Fruit fly (Drosophila melanogaster) whole organism: Measurements from ENCODE around the gene CG34376.

Source experiments
- CG8478 ChIP-seq: fragments of >200 bp; optimal IDR thresholded peaks from 2 replicates; lab custom pipeline; 2018; ENCODE audit warnings: inconsistent platforms
- Dll ChIP-seq: fragments of >200 bp; optimal IDR thresholded peaks from 2 replicates; lab custom pipeline; 2017
- EcR ChIP-seq, 2 experiments: fragments of >200 bp; optimal IDR thresholded peaks; 2 replicates each; lab custom pipeline; 2017; ENCODE audit warnings: missing biosample characterization in 2 of 2, missing genetic modification characterization in 2 of 2, missing genetic modification reagents in 2 of 2
- pan ChIP-seq: fragments of >200 bp; optimal IDR thresholded peaks from 2 replicates; lab custom pipeline; 2017
- psq ChIP-seq: fragments of >200 bp; optimal IDR thresholded peaks from 2 replicates; lab custom pipeline; 2017
- usp ChIP-seq: fragments of >200 bp; optimal IDR thresholded peaks from 2 replicates; lab custom pipeline; 2017; ENCODE audit warnings: missing biosample characterization, missing genetic modification characterization, mixed read lengths

Gene CG34376

dm6 chr3R:22464611-22465113 is 16.8 kb downstream of the CG34376 start, which contains the start of gene CG7054:
TSS of gene CG7054 (plus strand) at chr3R:22464985.
- TF ChIP-seq CG8478 (lab: Kevin White, UChicago) = no peak

dm6 chr3R:22465138-22465537 is 17.2 kb downstream of the CG34376 start:
- TF ChIP-seq pan (lab: Kevin White, UChicago) = no peak
- TF ChIP-seq CG8478 (lab: Kevin White, UChicago) = no peak
- no peak for TF ChIP-seq EcR (GFP tag; optimal IDR thresholded peaks at IDR 0.05; lab: Kevin White, UChicago)
- TF ChIP-seq psq (lab: Kevin White, UChicago) = no peak
- no peak for TF ChIP-seq Dll
- no peak for TF ChIP-seq usp (GFP tag; lab: Kevin White, UChicago)

dm6 chr3R:22465984-22466530 is 18.2 kb downstream of the CG34376 start, which contains the start of gene Pebp1:
TSS of gene Pebp1 (plus strand) at chr3R:22466034.
- TF ChIP-seq Dll (no peak), CG8478 (lab: Kevin White, UChicago) (no peak)

DNA sequence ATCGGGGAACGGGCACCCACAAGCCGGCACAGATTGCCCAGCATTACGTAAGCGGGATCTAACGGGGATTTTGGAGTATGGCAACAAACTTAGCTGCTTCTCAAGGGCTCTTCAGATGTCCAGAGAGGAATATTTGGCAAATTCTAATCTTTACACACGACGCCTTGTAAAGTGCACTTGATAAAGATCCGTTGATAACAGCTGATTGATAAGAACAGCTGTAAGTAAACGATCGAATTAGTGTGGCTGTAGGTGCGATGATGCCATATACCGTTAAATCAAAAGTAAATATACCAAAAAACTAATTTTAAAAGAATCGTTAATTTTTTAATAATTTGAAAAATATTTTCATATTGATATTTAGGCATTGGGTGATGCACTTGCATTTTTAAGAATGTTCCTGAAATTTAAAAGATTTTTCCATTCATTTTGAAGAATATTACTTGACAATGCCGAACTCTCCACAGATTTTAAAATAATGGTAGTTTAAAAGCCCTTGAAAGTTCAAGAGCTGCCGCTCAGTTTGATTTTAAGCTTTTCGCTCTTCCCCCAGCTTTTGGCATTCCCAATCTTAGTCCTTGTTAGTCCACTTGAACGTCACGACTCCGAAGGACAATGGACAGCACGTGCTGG is 20.2 kb downstream of the CG34376 start, which contains the start of the genes CG5377 and Nrx-1:
TSS of gene CG5377 (minus strand) at position 219 of the 633 bp plus-strand sequence.
TSS of gene Nrx-1 (plus strand) at position 574 of the 633 bp plus-strand sequence.
- TF ChIP-seq EcR (GFP tag; optimal IDR thresholded peaks at IDR 0.05; lab: Kevin White, UChicago) (no peak), usp (GFP tag; lab: Kevin White, UChicago) (no peak), psq (lab: Kevin White, UChicago) (no peak), Dll (no peak), CG8478 (lab: Kevin White, UChicago) (no peak), pan (lab: Kevin White, UChicago) (no peak)

DNA sequence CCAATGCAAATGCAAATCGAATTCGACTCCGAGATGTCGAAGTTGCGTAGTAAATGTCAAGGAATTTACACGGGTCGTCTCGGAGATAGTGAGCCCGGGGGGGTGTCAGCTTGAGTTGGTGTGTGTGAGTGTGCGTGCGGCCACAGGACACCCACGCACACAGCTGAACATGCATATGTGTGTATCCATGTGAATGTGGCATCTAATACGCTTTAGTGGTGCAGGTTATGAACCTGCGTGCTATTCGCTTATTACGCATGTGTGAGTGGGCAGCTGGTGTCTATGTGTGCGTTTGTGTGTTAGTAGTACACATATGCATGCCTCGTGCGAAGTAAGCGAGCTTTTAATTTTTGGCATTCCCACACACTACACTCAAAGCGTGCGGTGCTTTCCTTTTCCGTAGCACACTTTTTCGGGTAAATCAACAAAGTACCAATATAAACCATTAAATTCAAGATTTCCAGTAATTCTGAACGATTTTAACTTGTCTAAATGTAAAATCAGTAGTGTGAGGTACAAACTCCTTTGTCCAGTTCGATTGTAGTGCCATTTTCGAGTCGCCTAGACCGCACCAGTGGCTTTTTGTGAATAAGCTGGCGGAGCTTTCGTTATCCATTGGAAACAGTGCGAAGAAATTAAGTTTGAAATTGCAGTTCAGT is 21.1 kb downstream of the CG34376 start:
- TF ChIP-seq EcR (GFP tag; optimal IDR thresholded peaks at IDR 0.05; lab: Kevin White, UChicago) (no peak), pan (lab: Kevin White, UChicago) (no peak), usp (GFP tag; lab: Kevin White, UChicago) (no peak), CG8478 (lab: Kevin White, UChicago) (no peak), psq (lab: Kevin White, UChicago) (no peak), Dll (no peak)

- no peak for TF ChIP-seq psq (lab: Kevin White, UChicago)
- TF ChIP-seq Dll = no peak
- TF ChIP-seq CG8478 (lab: Kevin White, UChicago) = no peak
- TF ChIP-seq EcR (GFP tag; optimal IDR thresholded peaks at IDR 0.05; lab: Kevin White, UChicago) = no peak
- TF ChIP-seq pan (lab: Kevin White, UChicago) = no peak
- no peak for TF ChIP-seq usp (GFP tag; lab: Kevin White, UChicago)
Observed at dm6 chr3R:22470064-22470463, 22.2 kb downstream of the CG34376 start.

- TF ChIP-seq psq (lab: Kevin White, UChicago) (no peak), usp (GFP tag; lab: Kevin White, UChicago) (no peak), EcR (GFP tag; optimal IDR thresholded peaks at IDR 0.05; lab: Kevin White, UChicago) (no peak), CG8478 (lab: Kevin White, UChicago) (no peak), pan (lab: Kevin White, UChicago) (no peak), Dll (no peak)
Observed at dm6 chr3R:22483537-22483936, 35.6 kb downstream of the CG34376 start.

- TF ChIP-seq pan (lab: Kevin White, UChicago) (no peak), EcR (GFP tag; optimal IDR thresholded peaks at IDR 0.05; lab: Kevin White, UChicago) (no peak), psq (lab: Kevin White, UChicago) (no peak), Dll (no peak), CG8478 (lab: Kevin White, UChicago) (no peak), usp (GFP tag; lab: Kevin White, UChicago) (no peak)
Observed at dm6 chr3R:22487037-22487492, 39.2 kb downstream of the CG34376 start, which contains the start of gene Pfdn5. TSS of gene Pfdn5 (plus strand) at chr3R:22487039.

DNA sequence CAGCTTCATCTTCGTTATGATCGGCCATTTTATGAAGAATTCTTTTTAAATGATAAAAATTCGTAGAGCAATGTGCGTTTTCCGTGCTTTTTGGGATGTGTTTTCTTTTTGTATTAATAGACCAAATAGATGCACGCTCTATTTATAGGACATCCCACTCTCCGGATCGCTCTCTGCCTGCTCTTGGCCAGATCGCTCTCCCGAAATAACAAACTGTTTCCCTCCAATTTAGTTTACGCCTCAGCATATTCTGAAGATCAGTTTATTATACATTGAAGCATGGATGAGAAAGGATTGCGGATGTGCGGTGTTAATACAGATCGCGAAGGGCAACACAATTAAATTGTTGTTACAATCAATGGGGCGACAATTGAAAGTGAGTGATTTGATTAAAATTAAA is 41.0 kb downstream of the CG34376 start, which contains the start of gene CG5376:
TSS of gene CG5376 (minus strand) at position 101 of the 400 bp plus-strand sequence.
- TF ChIP-seq pan (lab: Kevin White, UChicago) (no peak), psq (lab: Kevin White, UChicago) (no peak), CG8478 (lab: Kevin White, UChicago) (no peak), usp (GFP tag; lab: Kevin White, UChicago) (no peak), EcR (GFP tag; optimal IDR thresholded peaks at IDR 0.05; lab: Kevin White, UChicago) (no peak), Dll (no peak)

DNA sequence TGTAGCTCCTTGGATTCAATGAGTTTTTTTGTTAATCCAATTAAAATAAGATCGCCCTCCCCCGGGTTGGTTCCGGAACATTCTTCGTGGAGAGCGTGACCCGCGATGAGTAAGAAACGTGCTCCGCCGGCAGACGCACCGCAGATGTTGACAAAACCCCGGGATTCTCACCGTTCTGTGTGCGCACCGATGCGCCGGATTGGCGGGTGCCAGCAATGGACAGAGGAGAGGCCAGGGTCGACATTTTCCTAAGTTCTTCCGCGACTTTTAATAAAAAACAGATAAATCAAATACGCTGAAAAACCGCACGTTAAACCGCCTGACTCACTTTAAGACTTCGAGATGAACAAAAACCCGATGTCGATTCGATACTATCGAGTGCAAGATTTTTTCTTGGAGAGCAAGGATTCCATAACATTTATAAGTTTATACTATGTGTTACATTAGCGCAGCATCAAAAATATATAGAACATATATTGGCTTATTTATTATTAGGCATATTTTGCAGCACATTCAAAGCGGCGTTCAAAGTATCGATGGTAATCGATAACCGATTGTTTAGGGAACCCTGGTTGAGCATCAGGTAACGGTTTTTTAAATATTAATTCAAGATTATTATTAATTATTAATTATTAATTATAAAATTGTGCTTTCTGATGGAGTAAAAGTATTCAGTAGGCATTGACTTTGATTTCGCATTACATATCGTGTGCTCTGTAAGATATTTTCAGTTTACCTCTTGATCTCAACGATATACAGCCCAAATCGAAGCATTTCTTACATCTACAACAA is 43.4 kb downstream of the CG34376 start, which contains the start of the genes CCT1 and tHMG1:
TSS of gene CCT1 (minus strand) at position 352 of the 792 bp plus-strand sequence.
TSS of gene tHMG1 (plus strand) at position 742 of the 792 bp plus-strand sequence.
- no peak for TF ChIP-seq usp (GFP tag; lab: Kevin White, UChicago)
- no peak for TF ChIP-seq pan (lab: Kevin White, UChicago)
- no peak for TF ChIP-seq psq (lab: Kevin White, UChicago)
- TF ChIP-seq EcR (GFP tag; optimal IDR thresholded peaks at IDR 0.05; lab: Kevin White, UChicago) = no peak
- no peak for TF ChIP-seq CG8478 (lab: Kevin White, UChicago)
- no peak for TF ChIP-seq Dll
